Fruit fly (Drosophila melanogaster): ENCODE results near the gene ome.

Gene ome

dm6 chr3L:14759984-14760626, 87.5 kb downstream of the ome start (continued):
- no peak for TF ChIP-seq Doc3 (GFP tag; IDR thresholded peaks at IDR 0.05; ENCODE audit: partially characterized antibody)
- TF ChIP-seq CG12236 (GFP tag; optimal IDR thresholded peaks at IDR 0.05): peak; percentile 22
- peak; percentile 58 for TF ChIP-seq CG9609 (GFP tag; optimal IDR thresholded peaks at IDR 0.05)
- peak; percentile 68 for TF ChIP-seq Fer1 (GFP tag; optimal IDR thresholded peaks at IDR 0.05)
- peak; percentile 51 for TF ChIP-seq Dip3 (GFP tag; optimal IDR thresholded peaks at IDR 0.05)
- peak; percentile 58 for TF ChIP-seq slou (GFP tag; optimal IDR thresholded peaks at IDR 0.05)
- TF ChIP-seq HmgD (GFP tag; optimal IDR thresholded peaks at IDR 0.05): no peak
- TF ChIP-seq ewg (GFP tag; optimal IDR thresholded peaks at IDR 0.05): peak; percentile 29
- TF ChIP-seq seq (GFP tag; IDR thresholded peaks at IDR 0.05): no peak
- peak; percentile 21 for TF ChIP-seq MTF-1 (GFP tag; optimal IDR thresholded peaks at IDR 0.05; ENCODE audit: borderline replicate concordance)
- TF ChIP-seq CG4282 (GFP tag; optimal IDR thresholded peaks at IDR 0.05): peak; percentile 29
- TF ChIP-seq Ets65A (GFP tag): peak; percentile 96
- TF ChIP-seq Dad (GFP tag; optimal IDR thresholded peaks at IDR 0.05): peak; percentile 42
- TF ChIP-seq Pdp1 (GFP tag; optimal IDR thresholded peaks at IDR 0.05): peak; percentile 17 to 62
- peak in 1 of 2 experiments; percentile 83 for TF ChIP-seq bsh (GFP tag; optimal IDR thresholded peaks at IDR 0.05)
- no peak for TF ChIP-seq grn (GFP tag; optimal IDR thresholded peaks at IDR 0.05)
- peak; percentile 64 for TF ChIP-seq chn (GFP tag; optimal IDR thresholded peaks at IDR 0.05)
- peak; percentile 44 to 86 for TF ChIP-seq Hr51 (GFP tag; optimal IDR thresholded peaks at IDR 0.05)
- TF ChIP-seq sna (GFP tag; IDR thresholded peaks at IDR 0.05; ENCODE audit: partially characterized antibody): peak; percentile 51
- TF ChIP-seq CG9215 (GFP tag; IDR thresholded peaks at IDR 0.05): peak; percentile 76
- TF ChIP-seq CG14710 (tag; optimal IDR thresholded peaks at IDR 0.05): peak; percentile 47
- no peak for TF ChIP-seq bowl (GFP tag; IDR thresholded peaks at IDR 0.05)
- TF ChIP-seq Eip74EF (GFP tag; optimal IDR thresholded peaks at IDR 0.05): peak in 1 of 2 experiments; percentile 55
- peak; percentile 76 for TF ChIP-seq CG7839 (tag; optimal IDR thresholded peaks at IDR 0.05)
- TF ChIP-seq Sin3A (optimal IDR thresholded peaks at IDR 0.05): no peak
- TF ChIP-seq Stat92E (GFP tag; optimal IDR thresholded peaks at IDR 0.05): no peak
- peak; percentile 53 for TF ChIP-seq NC2β (GFP tag; optimal IDR thresholded peaks at IDR 0.05)
- peak; percentile 60 for TF ChIP-seq CG17385 (GFP tag; optimal IDR thresholded peaks at IDR 0.05)
- TF ChIP-seq CG15601 (tag; optimal IDR thresholded peaks at IDR 0.05): peak; percentile 55
- peak; percentile 50; the same call in 1 of the 2 replicates for TF ChIP-seq sob (GFP tag; IDR thresholded peaks at IDR 0.05)
- TF ChIP-seq HLH3B (GFP tag; IDR thresholded peaks at IDR 0.05): peak; percentile 65
- peak; percentile 44; the same call in 1 of the 3 replicates for TF ChIP-seq Opbp (GFP tag; IDR thresholded peaks at IDR 0.05; ENCODE audit: partially characterized antibody)
- peak; percentile 46 for TF ChIP-seq CG10462 (GFP tag; optimal IDR thresholded peaks at IDR 0.05)
- TF ChIP-seq ttk (GFP tag; IDR thresholded peaks at IDR 0.05): peak; percentile 44; the same call in 1 of the 2 replicates
- peak; percentile 58 for TF ChIP-seq CG12071 (GFP tag; optimal IDR thresholded peaks at IDR 0.05)
- TF ChIP-seq CG1792 (GFP tag; optimal IDR thresholded peaks at IDR 0.05): peak; percentile 51
- TF ChIP-seq fd3F (GFP tag; optimal IDR thresholded peaks at IDR 0.05): peak; percentile 61
- no peak for TF ChIP-seq cas (GFP tag; IDR thresholded peaks at IDR 0.05)
- no peak for TF ChIP-seq zen2 (GFP tag; IDR thresholded peaks at IDR 0.05; ENCODE audit: partially characterized antibody)
- TF ChIP-seq Sox102F (GFP tag; optimal IDR thresholded peaks at IDR 0.05): peak; percentile 81
- TF ChIP-seq CG16813 (GFP tag; IDR thresholded peaks at IDR 0.05; ENCODE audit: partially characterized antibody): no peak
- peak; percentile 91 for TF ChIP-seq CG12769 (tag; optimal IDR thresholded peaks at IDR 0.05)
- peak; percentile 81 for TF ChIP-seq Atf6 (GFP tag; IDR thresholded peaks at IDR 0.05)
- TF ChIP-seq gce (GFP tag; IDR thresholded peaks at IDR 0.05): peak; percentile 39; the same call in 1 of the 3 replicates
- no peak for TF ChIP-seq dati (GFP tag; IDR thresholded peaks at IDR 0.05)
- TF ChIP-seq CG12104 (GFP tag; optimal IDR thresholded peaks at IDR 0.05): peak; percentile 75
- TF ChIP-seq pho (GFP tag; optimal IDR thresholded peaks at IDR 0.05): peak; percentile 42
- TF ChIP-seq CG32767 (GFP tag; IDR thresholded peaks at IDR 0.05): no peak
- TF ChIP-seq CG11085 (GFP tag; IDR thresholded peaks at IDR 0.05): peak; percentile 27; the same call in 1 of the 2 replicates

All from whole organism, embryonic.